Fruit fly (Drosophila melanogaster) whole organism, embryonic: ENCODE results near the gene CG14079.
A peak's percentile ranks its signal among the peaks of the same experiment; 100 is the strongest.

Experiments used
- BtbVII ChIP-seq: fragments of 200-800 bp; sonication (Bioruptor generic); optimal IDR thresholded peaks from 3 replicates; lab custom pipeline; 2017; ENCODE audit warnings: missing biosample characterization, mild to moderate bottlenecking, missing genetic modification characterization
- Bteb2 ChIP-seq: fragments of 200-800 bp; sonication (Bioruptor generic); optimal IDR thresholded peaks from 2 replicates; lab custom pipeline; 2016; ENCODE audit warnings: missing biosample characterization, missing genetic modification characterization
- CG10147 ChIP-seq: fragments of 200-800 bp; sonication (Bioruptor generic); optimal IDR thresholded peaks from 2 replicates; lab custom pipeline; 2019; ENCODE audit warnings: missing biosample characterization, mild to moderate bottlenecking, missing genetic modification characterization, moderate library complexity
- CG10267 ChIP-seq: fragments of 200-800 bp; sonication (Bioruptor generic); optimal IDR thresholded peaks from 2 replicates; lab custom pipeline; 2018; ENCODE audit warnings: missing biosample characterization, mild to moderate bottlenecking, missing genetic modification characterization, moderate library complexity
- CG1233 ChIP-seq: fragments of 200-800 bp; sonication (Bioruptor generic); optimal IDR thresholded peaks from 4 replicates; lab custom pipeline; 2018; ENCODE audit warnings: missing biosample characterization, mild to moderate bottlenecking, missing genetic modification characterization
- CG13424 ChIP-seq: fragments of 200-800 bp; sonication (Bioruptor generic); optimal IDR thresholded peaks from 2 replicates; lab custom pipeline; 2019; ENCODE audit warnings: missing biosample characterization, mild to moderate bottlenecking, missing genetic modification characterization, moderate library complexity
- CG15011 ChIP-seq: fragments of 200-800 bp; sonication (Bioruptor generic); optimal IDR thresholded peaks from 3 replicates; lab custom pipeline; 2018; ENCODE audit warnings: missing biosample characterization, mild to moderate bottlenecking, missing genetic modification characterization
- CG17359 ChIP-seq: fragments of 200-800 bp; sonication (Bioruptor generic); optimal IDR thresholded peaks from 3 replicates; lab custom pipeline; 2018; ENCODE audit warnings: missing biosample characterization, mild to moderate bottlenecking, missing genetic modification characterization, moderate library complexity
- CG18476 ChIP-seq: fragments of 200-800 bp; sonication (Bioruptor generic); optimal IDR thresholded peaks from 2 replicates; lab custom pipeline; 2016; ENCODE audit warnings: missing biosample characterization, mild to moderate bottlenecking, missing genetic modification characterization
- CG31224 ChIP-seq: fragments of 200-800 bp; sonication (Bioruptor generic); IDR thresholded peaks from 2 replicates; pipeline ENCODE4 v1.3.6; 2022; ENCODE audit warnings: missing biosample characterization, missing genetic modification characterization
- CG3163 ChIP-seq: fragments of 200-800 bp; sonication (Bioruptor generic); optimal IDR thresholded peaks from 3 replicates; lab custom pipeline; 2016; ENCODE audit warnings: missing biosample characterization, missing genetic modification characterization
- CG32772 ChIP-seq: fragments of 200-800 bp; sonication (Bioruptor generic); IDR thresholded peaks from 2 replicates; pipeline ENCODE4 v1.3.6; 2022; ENCODE audit warnings: missing biosample characterization, missing genetic modification characterization
- CG9215 ChIP-seq: fragments of 200-800 bp; sonication (Bioruptor generic); IDR thresholded peaks from 2 replicates; pipeline ENCODE4 v1.3.6; 2022; ENCODE audit warnings: missing biosample characterization, missing genetic modification characterization
- D ChIP-seq, 2 experiments: fragments of 200-800 bp in 1 of 2; fragments of >200 bp in 1 of 2; sonication (Bioruptor generic) in 1 of 2; optimal IDR thresholded peaks; 2 replicates in 1 of 2; 3 replicates in 1 of 2; lab custom pipeline; 2017; ENCODE audit warnings: mild to moderate bottlenecking in 1 of 2, missing biosample characterization in 1 of 2, missing genetic modification characterization in 1 of 2, missing genetic modification reagents in 1 of 2
- D19A ChIP-seq: fragments of 200-800 bp; optimal IDR thresholded peaks from 3 replicates; lab custom pipeline; 2019; ENCODE audit warnings: missing biosample characterization, mild to moderate bottlenecking, missing genetic modification characterization, moderate library complexity
- D19B ChIP-seq: fragments of 200-800 bp; sonication (Bioruptor generic); optimal IDR thresholded peaks from 2 replicates; lab custom pipeline; 2017; ENCODE audit warnings: missing biosample characterization, mild to moderate bottlenecking, missing genetic modification characterization
- Doc3 ChIP-seq: fragments of 200-800 bp; sonication (Bioruptor generic); IDR thresholded peaks from 3 replicates; pipeline ENCODE4 v1.3.6; 2022; ENCODE audit warnings: missing biosample characterization, missing genetic modification characterization; ENCODE audit not compliant: partially characterized antibody
- Hand ChIP-seq: fragments of 200-800 bp; sonication (Bioruptor generic); optimal IDR thresholded peaks from 2 replicates; lab custom pipeline; 2017; ENCODE audit warnings: mild to moderate bottlenecking, missing biosample characterization, missing genetic modification reagents, missing genetic modification characterization
- Hsf ChIP-seq: fragments of 200-800 bp; sonication (Bioruptor generic); optimal IDR thresholded peaks from 3 replicates; lab custom pipeline; 2016; ENCODE audit warnings: missing biosample characterization, missing genetic modification characterization
- MESR4 ChIP-seq: fragments of 200-800 bp; sonication (Bioruptor generic); optimal IDR thresholded peaks from 2 replicates; lab custom pipeline; 2018; ENCODE audit warnings: missing biosample characterization, mild to moderate bottlenecking, missing genetic modification characterization, moderate library complexity
- Mrtf ChIP-seq: fragments of 200-800 bp; sonication (Bioruptor generic); IDR thresholded peaks from 3 replicates; pipeline ENCODE4 v1.3.6; 2022; ENCODE audit warnings: missing biosample characterization, missing genetic modification characterization
- NC2β ChIP-seq: fragments of 200-800 bp; sonication (Bioruptor generic); optimal IDR thresholded peaks from 2 replicates; lab custom pipeline; 2016; ENCODE audit warnings: missing biosample characterization, missing genetic modification characterization
- Sin3A ChIP-seq: fragments of >200 bp; optimal IDR thresholded peaks from 2 replicates; lab custom pipeline; 2018
- Sox102F ChIP-seq: fragments of 200-800 bp; sonication (Bioruptor generic); optimal IDR thresholded peaks from 2 replicates; lab custom pipeline; 2018; ENCODE audit warnings: missing biosample characterization, mild to moderate bottlenecking, missing genetic modification characterization, moderate library complexity
- Sry-δ ChIP-seq: fragments of 200-800 bp; sonication (Bioruptor generic); optimal IDR thresholded peaks from 2 replicates; lab custom pipeline; 2016; ENCODE audit warnings: missing biosample characterization, missing genetic modification characterization
- Xbp1 ChIP-seq: fragments of 200-800 bp; sonication (Bioruptor generic); optimal IDR thresholded peaks from 3 replicates; lab custom pipeline; 2016; ENCODE audit warnings: missing biosample characterization, mild to moderate bottlenecking, missing genetic modification characterization
- bbx ChIP-seq: fragments of 200-800 bp; sonication (Bioruptor generic); IDR thresholded peaks from 2 replicates; pipeline ENCODE4 v1.3.6; 2022; ENCODE audit warnings: missing biosample characterization, missing genetic modification characterization; ENCODE audit not compliant: partially characterized antibody
- chinmo ChIP-seq: fragments of 200-800 bp; sonication (Bioruptor generic); IDR thresholded peaks from 4 replicates; pipeline ENCODE4 v1.3.6; 2022; ENCODE audit warnings: missing biosample characterization, missing genetic modification characterization; ENCODE audit not compliant: partially characterized antibody
- dimm ChIP-seq: fragments of 200-800 bp; sonication (Bioruptor generic); IDR thresholded peaks from 2 replicates; pipeline ENCODE4 v1.3.6; 2022; ENCODE audit warnings: missing biosample characterization, missing genetic modification characterization
- dmrt11E ChIP-seq: fragments of 200-800 bp; sonication (Bioruptor generic); optimal IDR thresholded peaks from 3 replicates; lab custom pipeline; 2018; ENCODE audit warnings: missing biosample characterization, mild to moderate bottlenecking, missing genetic modification characterization, moderate library complexity
- dmrt99B ChIP-seq: fragments of 200-800 bp; sonication (Bioruptor generic); optimal IDR thresholded peaks from 2 replicates; lab custom pipeline; 2018; ENCODE audit warnings: missing biosample characterization, mild to moderate bottlenecking, missing genetic modification characterization, moderate library complexity
- emc ChIP-seq: fragments of 200-800 bp; sonication (Bioruptor generic); optimal IDR thresholded peaks from 2 replicates; lab custom pipeline; 2016; ENCODE audit warnings: missing biosample characterization, missing genetic modification characterization
- eve ChIP-seq, 2 experiments: fragments of >200 bp; optimal IDR thresholded peaks; 2 replicates each; lab custom pipeline; 2017; ENCODE audit warnings: missing biosample characterization in 2 of 2, missing genetic modification characterization in 2 of 2
- fd96Cb ChIP-seq: fragments of 200-800 bp; sonication (Bioruptor generic); optimal IDR thresholded peaks from 2 replicates; lab custom pipeline; 2018; ENCODE audit warnings: missing biosample characterization, mild to moderate bottlenecking, missing genetic modification characterization, moderate library complexity
- grn ChIP-seq: fragments of 200-800 bp; sonication (Bioruptor generic); optimal IDR thresholded peaks from 3 replicates; lab custom pipeline; 2017; ENCODE audit warnings: missing biosample characterization, missing genetic modification characterization
- hth ChIP-seq: fragments of >200 bp; optimal IDR thresholded peaks from 2 replicates; lab custom pipeline; 2017; ENCODE audit warnings: inconsistent platforms
- jumu ChIP-seq: fragments of 200-800 bp; sonication (Bioruptor generic); optimal IDR thresholded peaks from 3 replicates; lab custom pipeline; 2016; ENCODE audit warnings: missing biosample characterization, missing genetic modification characterization
- lbe ChIP-seq: fragments of 200-800 bp; sonication (Bioruptor generic); optimal IDR thresholded peaks from 2 replicates; lab custom pipeline; 2016; ENCODE audit warnings: missing biosample characterization, mild to moderate bottlenecking, missing genetic modification characterization
- lilli ChIP-seq: fragments of 200-800 bp; sonication (Bioruptor generic); optimal IDR thresholded peaks from 3 replicates; lab custom pipeline; 2016; ENCODE audit warnings: missing biosample characterization, missing genetic modification characterization
- nerfin-2 ChIP-seq: fragments of 200-800 bp; sonication (Bioruptor generic); IDR thresholded peaks from 2 replicates; pipeline ENCODE4 v1.3.6; 2022; ENCODE audit warnings: missing biosample characterization, missing genetic modification characterization; ENCODE audit not compliant: partially characterized antibody
- schlank ChIP-seq: fragments of 200-800 bp; sonication (Bioruptor generic); optimal IDR thresholded peaks from 2 replicates; lab custom pipeline; 2018; ENCODE audit warnings: missing biosample characterization, mild to moderate bottlenecking, missing genetic modification characterization
- sens ChIP-seq: fragments of 200-800 bp; sonication (Bioruptor generic); peaks from one replicate; lab custom pipeline; 2016; ENCODE audit warnings: missing biosample characterization, missing genetic modification characterization
- seq ChIP-seq: fragments of 200-800 bp; sonication (Bioruptor generic); IDR thresholded peaks from 2 replicates; pipeline ENCODE4 v1.3.6; 2022; ENCODE audit warnings: missing biosample characterization, missing genetic modification characterization
- slbo ChIP-seq: fragments of 200-800 bp; sonication (Bioruptor generic); IDR thresholded peaks from 2 replicates; pipeline ENCODE4 v1.3.6; 2022; ENCODE audit warnings: missing biosample characterization, missing genetic modification characterization
- stc ChIP-seq: fragments of 200-800 bp; sonication (Bioruptor generic); IDR thresholded peaks from 2 replicates; pipeline ENCODE4 v1.3.6; 2022; ENCODE audit warnings: missing biosample characterization, missing genetic modification characterization
- tgo ChIP-seq: fragments of 200-800 bp; sonication (Bioruptor generic); IDR thresholded peaks from 3 replicates; pipeline ENCODE4 v1.3.6; 2022; ENCODE audit warnings: missing biosample characterization, missing genetic modification characterization
- tin ChIP-seq: fragments of 200-800 bp; sonication (Bioruptor generic); optimal IDR thresholded peaks from 3 replicates; lab custom pipeline; 2016; ENCODE audit warnings: missing biosample characterization, missing genetic modification characterization
- ttk ChIP-seq: fragments of 200-800 bp; sonication (Bioruptor generic); IDR thresholded peaks from 2 replicates; pipeline ENCODE4 v2.1.2; 2022; ENCODE audit warnings: missing biosample characterization, missing genetic modification characterization
- usp ChIP-seq: fragments of >200 bp; optimal IDR thresholded peaks from 2 replicates; lab custom pipeline; 2017; ENCODE audit warnings: missing biosample characterization, missing genetic modification characterization
- zf30C ChIP-seq: fragments of 200-800 bp; sonication (Bioruptor generic); optimal IDR thresholded peaks from 3 replicates; lab custom pipeline; 2018; ENCODE audit warnings: missing biosample characterization, mild to moderate bottlenecking, missing genetic modification characterization
- zfh2 ChIP-seq: fragments of 200-800 bp; sonication (Bioruptor generic); optimal IDR thresholded peaks from 2 replicates; lab custom pipeline; 2016; ENCODE audit warnings: missing biosample characterization, missing genetic modification characterization

The CG14079 gene

dm6 chr3L:19097665-19098082 is at the start of gene CG14079, which contains the start of gene Naxd (continued):
- TF ChIP-seq CG32772 (GFP tag; lab: Robert Waterston, UW) (peak; percentile 55), sens (GFP tag; lab: Kevin White, UChicago) (peak; percentile 79), CG15011 (GFP tag; lab: Kevin White, UChicago) (no peak), stc (GFP tag; lab: Robert Waterston, UW) (0 out of 2 replicates have a peak, but pooled peaks have one; percentile 32), MESR4 (GFP tag; lab: Kevin White, UChicago) (no peak), NC2β (GFP tag; lab: Kevin White, UChicago) (no peak), CG17359 (tag; lab: Kevin White, UChicago) (peak; percentile 50), lilli (GFP tag; lab: Kevin White, UChicago) (peak; percentile 51), CG18476 (no peak), tgo (GFP tag; lab: Robert Waterston, UW) (peak; percentile 60; the same call in 2 of the 3 replicates), CG3163 (peak; percentile 3), grn (GFP tag; lab: Kevin White, UChicago) (no peak), Mrtf (GFP tag; lab: Robert Waterston, UW) (0 out of 3 replicates have a peak, but pooled peaks have one; percentile 30), zfh2 (GFP tag; lab: Kevin White, UChicago) (peak; percentile 42), Bteb2 (GFP tag; lab: Kevin White, UChicago) (peak; percentile 7), CG31224 (GFP tag; lab: Robert Waterston, UW) (0 out of 2 replicates have a peak, but pooled peaks have one; percentile 29), zf30C (GFP tag; lab: Kevin White, UChicago) (peak; percentile 74), nerfin-2 (GFP tag; lab: Robert Waterston, UW) (no peak), dmrt99B (tag; lab: Kevin White, UChicago) (peak; percentile 70), Xbp1 (peak; percentile 77), seq (GFP tag; lab: Robert Waterston, UW) (0 out of 2 replicates have a peak, but pooled peaks have one; percentile 12), Hand (GFP tag; lab: Kevin White, UChicago) (no peak), D (optimal IDR thresholded peaks at IDR 0.05; lab: Kevin White, UChicago) (no peak), D (GFP tag; optimal IDR thresholded peaks at IDR 0.05; lab: Kevin White, UChicago) (no peak), dimm (GFP tag; lab: Robert Waterston, UW) (0 out of 2 replicates have a peak, but pooled peaks have one; percentile 25), CG9215 (GFP tag; lab: Robert Waterston, UW) (no peak), Hsf (GFP tag; lab: Kevin White, UChicago) (peak; percentile 42), ttk (GFP tag; lab: Robert Waterston, UW) (peak; percentile 48), tin (GFP tag; lab: Kevin White, UChicago) (peak; percentile 37), eve (GFP tag; optimal IDR thresholded peaks at IDR 0.05; lab: Kevin White, UChicago) (no peak), bbx (GFP tag; lab: Robert Waterston, UW) (no peak), D19B (GFP tag; lab: Kevin White, UChicago) (no peak), fd96Cb (tag; lab: Kevin White, UChicago) (peak; percentile 26), emc (GFP tag; lab: Kevin White, UChicago) (no peak), schlank (tag; lab: Kevin White, UChicago) (no peak), D19A (tag; lab: Kevin White, UChicago) (peak; percentile 55), CG10267 (tag; lab: Kevin White, UChicago) (peak; percentile 40), Sry-δ (GFP tag; lab: Kevin White, UChicago) (peak; percentile 63), dmrt11E (tag; lab: Kevin White, UChicago) (peak; percentile 55), Sin3A (lab: Kevin White, UChicago) (no peak), CG10147 (GFP tag; lab: Kevin White, UChicago) (no peak), chinmo (no peak), jumu (GFP tag; lab: Kevin White, UChicago) (no peak), lbe (peak; percentile 56), Doc3 (GFP tag; lab: Robert Waterston, UW) (no peak), slbo (GFP tag; lab: Robert Waterston, UW) (peak; percentile 87), usp (no peak), CG13424 (tag; lab: Kevin White, UChicago) (peak; percentile 82), Sox102F (peak; percentile 73), CG1233 (GFP tag; lab: Kevin White, UChicago) (no peak), hth (lab: Kevin White, UChicago) (no peak), BtbVII (GFP tag; lab: Kevin White, UChicago) (no peak)
